Fruit fly (Drosophila melanogaster): ENCODE data around the gene CG13926.

The CG13926 gene

dm6 chr3L:1568225-1569161 lies 49.5 kb downstream of the CG13926 start, which contains the start of gene CG7879:
CG7879 (minus strand) TSS chr3L:1568608.
- TF ChIP-seq Ets21C (GFP tag; optimal IDR thresholded peaks at IDR 0.05) (no peak), Sox15 (GFP tag; optimal IDR thresholded peaks at IDR 0.05) (peak; percentile 11), Lpt (GFP tag; optimal IDR thresholded peaks at IDR 0.05) (no peak), CG7368 (GFP tag; optimal IDR thresholded peaks at IDR 0.05) (no peak), CG11762 (GFP tag; optimal IDR thresholded peaks at IDR 0.05; ENCODE audit: insufficient read depth) (no peak), CG11902 (GFP tag; optimal IDR thresholded peaks at IDR 0.05) (no peak), CG6808 (GFP tag; optimal IDR thresholded peaks at IDR 0.05) (no peak), CG4318 (GFP tag; optimal IDR thresholded peaks at IDR 0.05) (no peak), CG11294 (GFP tag; IDR thresholded peaks at IDR 0.05) (no peak), CG32006 (GFP tag; optimal IDR thresholded peaks at IDR 0.05) (no peak), CG6163 (GFP tag; IDR thresholded peaks at IDR 0.05) (peak; percentile 34; the same call in 2 of the 3 replicates), Blimp-1 (GFP tag; optimal IDR thresholded peaks at IDR 0.05) (no peak), CG15336 (GFP tag; IDR thresholded peaks at IDR 0.05) (peak; percentile 20; the same call in 1 of the 2 replicates), ss (GFP tag; optimal IDR thresholded peaks at IDR 0.05) (peak; percentile 10 to 20), salr (GFP tag; optimal IDR thresholded peaks at IDR 0.05) (no peak), eg (GFP tag; IDR thresholded peaks at IDR 0.05) (0 out of 3 replicates have a peak, but pooled peaks have one; percentile 25), CG6854 (GFP tag; optimal IDR thresholded peaks at IDR 0.05) (peak; percentile 63), Eip78C (GFP tag) (peak; percentile 73), CG8319 (GFP tag; optimal IDR thresholded peaks at IDR 0.05) (no peak), Gug (GFP tag; IDR thresholded peaks at IDR 0.05) (no peak), CG1621 (tag; optimal IDR thresholded peaks at IDR 0.05) (no peak), Hr38 (GFP tag; optimal IDR thresholded peaks at IDR 0.05) (no peak), CG31627 (GFP tag; optimal IDR thresholded peaks at IDR 0.05) (peak; percentile 31), CG3032 (tag; optimal IDR thresholded peaks at IDR 0.05) (peak; percentile 18), dsx (GFP tag; optimal IDR thresholded peaks at IDR 0.05; ENCODE audit: poor library complexity, severe bottlenecking) (peak; percentile 28), CG9139 (GFP tag; optimal IDR thresholded peaks at IDR 0.05) (no peak), topi (GFP tag; optimal IDR thresholded peaks at IDR 0.05) (no peak), cyc (GFP tag; optimal IDR thresholded peaks at IDR 0.05) (peak; percentile 7), spab (GFP tag; optimal IDR thresholded peaks at IDR 0.05) (no peak), Hr39 (GFP tag; optimal IDR thresholded peaks at IDR 0.05) (no peak), Sox102F (GFP tag; optimal IDR thresholded peaks at IDR 0.05) (peak; percentile 23), dac (GFP tag; optimal IDR thresholded peaks at IDR 0.05) (no peak), CG8632 (GFP tag; optimal IDR thresholded peaks at IDR 0.05) (no peak), svp (GFP tag) (peak; percentile 57), CG6276 (GFP tag; optimal IDR thresholded peaks at IDR 0.05) (no peak), acj6 (GFP tag; optimal IDR thresholded peaks at IDR 0.05) (no peak), Smox (GFP tag; optimal IDR thresholded peaks at IDR 0.05) (no peak), net (GFP tag; optimal IDR thresholded peaks at IDR 0.05) (peak; percentile 55), esn (GFP tag; optimal IDR thresholded peaks at IDR 0.05) (peak; percentile 43), Ets96B (tag; optimal IDR thresholded peaks at IDR 0.05) (no peak), fd85E (GFP tag; optimal IDR thresholded peaks at IDR 0.05) (no peak), CG3919 (GFP tag; optimal IDR thresholded peaks at IDR 0.05) (peak; percentile 29), vri (GFP tag; optimal IDR thresholded peaks at IDR 0.05) (peak; percentile 52), Hr4 (GFP tag; optimal IDR thresholded peaks at IDR 0.05) (peak; percentile 42), OdsH (GFP tag; optimal IDR thresholded peaks at IDR 0.05) (peak; percentile 48), lz (GFP tag; optimal IDR thresholded peaks at IDR 0.05) (peak; percentile 19), CG16779 (tag; optimal IDR thresholded peaks at IDR 0.05) (peak; percentile 50), CG10669 (GFP tag; optimal IDR thresholded peaks at IDR 0.05) (no peak), Sox14 (GFP tag; optimal IDR thresholded peaks at IDR 0.05) (no peak), Met (GFP tag; optimal IDR thresholded peaks at IDR 0.05) (no peak)
